Fruit fly (Drosophila melanogaster): ENCODE measurements around the gene Snoo.
A peak's percentile ranks its signal among the peaks of the same experiment; 100 is the strongest.

The Snoo gene

DNA sequence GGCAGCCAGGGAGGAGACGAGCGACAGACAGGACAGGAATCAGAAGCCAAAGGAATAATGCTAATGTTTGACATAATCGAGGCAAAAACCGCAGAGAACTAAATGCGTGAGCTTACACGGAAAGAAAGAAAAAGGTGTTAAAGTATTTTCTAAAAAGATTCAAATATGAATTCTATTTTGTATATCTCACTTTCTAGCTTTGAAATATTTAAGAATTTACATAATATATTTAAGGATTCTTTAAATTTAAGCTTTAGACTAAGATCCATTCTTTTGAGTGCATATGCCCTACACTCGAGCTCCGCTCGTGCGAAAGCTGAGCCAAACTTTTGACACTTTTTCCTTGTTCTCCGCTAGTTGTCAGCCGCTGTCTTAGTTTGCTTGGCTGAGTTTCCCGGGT, 52.8 kb downstream of the Snoo start (continued):
- TF ChIP-seq D19B (GFP tag; optimal IDR thresholded peaks at IDR 0.05) (no peak), CG9727 (GFP tag; optimal IDR thresholded peaks at IDR 0.05) (no peak), org-1 (GFP tag; optimal IDR thresholded peaks at IDR 0.05) (no peak), CG5180 (GFP tag; optimal IDR thresholded peaks at IDR 0.05) (no peak), HmgD (GFP tag; optimal IDR thresholded peaks at IDR 0.05) (no peak), CG8359 (GFP tag; optimal IDR thresholded peaks at IDR 0.05; ENCODE audit: borderline replicate concordance) (no peak), kni (GFP tag; optimal IDR thresholded peaks at IDR 0.05) (no peak), pfk (GFP tag; optimal IDR thresholded peaks at IDR 0.05) (no peak), CG7786 (GFP tag; optimal IDR thresholded peaks at IDR 0.05) (no peak), hb (GFP tag; IDR thresholded peaks at IDR 0.05; ENCODE audit: partially characterized antibody) (no peak), CG10462 (GFP tag; optimal IDR thresholded peaks at IDR 0.05) (no peak), stc (GFP tag; IDR thresholded peaks at IDR 0.05) (no peak), CG3065 (GFP tag; optimal IDR thresholded peaks at IDR 0.05) (no peak), chn (GFP tag; optimal IDR thresholded peaks at IDR 0.05) (no peak), Ravus (GFP tag; IDR thresholded peaks at IDR 0.05) (no peak), CG1529 (GFP tag; optimal IDR thresholded peaks at IDR 0.05) (no peak), CG32767 (GFP tag; IDR thresholded peaks at IDR 0.05) (no peak), Blimp-1 (GFP tag; optimal IDR thresholded peaks at IDR 0.05) (no peak), Camta (GFP tag; optimal IDR thresholded peaks at IDR 0.05) (no peak), ssp (GFP tag; IDR thresholded peaks at IDR 0.05) (no peak), zf30C (GFP tag; optimal IDR thresholded peaks at IDR 0.05) (no peak), lab (GFP tag; optimal IDR thresholded peaks at IDR 0.05) (peak; percentile 32), ash1 (GFP tag; optimal IDR thresholded peaks at IDR 0.05) (no peak), Hr3 (GFP tag; optimal IDR thresholded peaks at IDR 0.05) (no peak), ewg (GFP tag; optimal IDR thresholded peaks at IDR 0.05) (no peak), sr (GFP tag; IDR thresholded peaks at IDR 0.05) (no peak), emc (GFP tag; optimal IDR thresholded peaks at IDR 0.05) (no peak), CG17912 (GFP tag; optimal IDR thresholded peaks at IDR 0.05) (no peak), CG11093 (GFP tag; IDR thresholded peaks at IDR 0.05) (no peak), Hr51 (GFP tag; optimal IDR thresholded peaks at IDR 0.05) (peak in 1 of 2 experiments; percentile 47), CG10959 (GFP tag; IDR thresholded peaks at IDR 0.05) (no peak), CG11247 (GFP tag; IDR thresholded peaks at IDR 0.05) (no peak), CG10979 (tag; optimal IDR thresholded peaks at IDR 0.05) (no peak), kay (GFP tag; optimal IDR thresholded peaks at IDR 0.05) (no peak), ap (GFP tag; IDR thresholded peaks at IDR 0.05) (0 out of 2 replicates have a peak, but pooled peaks have one; percentile 18), eve (GFP tag; optimal IDR thresholded peaks at IDR 0.05) (no peak), disco-r (GFP tag; optimal IDR thresholded peaks at IDR 0.05) (no peak), CoRest (tag; optimal IDR thresholded peaks at IDR 0.05) (peak; percentile 10), danr (GFP tag; IDR thresholded peaks at IDR 0.05) (no peak), CG1233 (GFP tag; optimal IDR thresholded peaks at IDR 0.05) (no peak), Drgx (GFP tag; IDR thresholded peaks at IDR 0.05) (no peak), bowl (GFP tag; IDR thresholded peaks at IDR 0.05) (no peak), HmgZ (tag; optimal IDR thresholded peaks at IDR 0.05) (no peak), Oaz (GFP tag; IDR thresholded peaks at IDR 0.05) (no peak), CG10431 (GFP tag; optimal IDR thresholded peaks at IDR 0.05) (no peak), nau (GFP tag; optimal IDR thresholded peaks at IDR 0.05) (no peak), Ets97D (GFP tag; optimal IDR thresholded peaks at IDR 0.05) (no peak), tgo (GFP tag; IDR thresholded peaks at IDR 0.05) (peak; percentile 35; the same call in 2 of the 3 replicates), CG31224 (GFP tag; IDR thresholded peaks at IDR 0.05) (no peak), CG12391 (tag; optimal IDR thresholded peaks at IDR 0.05) (peak; percentile 18), CG30020 (tag; optimal IDR thresholded peaks at IDR 0.05) (no peak), CG10366 (GFP tag; IDR thresholded peaks at IDR 0.05) (no peak; the same call in 1 of the 2 replicates)

Measured in whole organism, embryonic.